Fruit fly (Drosophila melanogaster) whole organism, prepupa: ENCODE results near the gene CG2685.
A peak's percentile ranks its signal among the peaks of the same experiment; 100 is the strongest.

Source experiments
- Blimp-1 ChIP-seq: fragments of 200-800 bp; sonication (Bioruptor generic); optimal IDR thresholded peaks from 3 replicates; lab custom pipeline; 2017; ENCODE audit warnings: missing biosample characterization, missing genetic modification characterization, mild to moderate bottlenecking, moderate library complexity, missing genetic modification reagents
- CG11294 ChIP-seq: fragments of 200-800 bp; sonication (Bioruptor generic); IDR thresholded peaks from 2 replicates; pipeline ENCODE4 v1.3.6; 2022; ENCODE audit warnings: missing biosample characterization, missing genetic modification characterization
- CG11762 ChIP-seq: fragments of 200-800 bp; sonication (Bioruptor generic); optimal IDR thresholded peaks from 3 replicates; lab custom pipeline; 2016; ENCODE audit warnings: missing biosample characterization, missing genetic modification characterization; ENCODE audit not compliant: insufficient read depth
- CG11902 ChIP-seq: fragments of 200-800 bp; sonication (Bioruptor generic); optimal IDR thresholded peaks from 3 replicates; lab custom pipeline; 2016; ENCODE audit warnings: missing biosample characterization, missing genetic modification characterization
- CG15336 ChIP-seq: fragments of 200-800 bp; sonication (Bioruptor generic); IDR thresholded peaks from 2 replicates; pipeline ENCODE4 v1.3.6; 2022; ENCODE audit warnings: missing biosample characterization, missing genetic modification characterization
- CG16779 ChIP-seq: fragments of 200-800 bp; sonication (Bioruptor generic); optimal IDR thresholded peaks from 3 replicates; lab custom pipeline; 2017; ENCODE audit warnings: missing biosample characterization, mild to moderate bottlenecking, missing genetic modification characterization
- CG3032 ChIP-seq: fragments of 200-800 bp; optimal IDR thresholded peaks from 2 replicates; lab custom pipeline; 2019; ENCODE audit warnings: missing biosample characterization, mild to moderate bottlenecking, missing genetic modification characterization, moderate library complexity
- CG31627 ChIP-seq: fragments of 200-800 bp; sonication (Bioruptor generic); optimal IDR thresholded peaks from 3 replicates; lab custom pipeline; 2016; ENCODE audit warnings: missing biosample characterization, missing genetic modification characterization
- CG32006 ChIP-seq: fragments of 200-800 bp; sonication (Bioruptor generic); optimal IDR thresholded peaks from 3 replicates; lab custom pipeline; 2017; ENCODE audit warnings: missing biosample characterization, mild to moderate bottlenecking, missing genetic modification characterization
- CG34406 ChIP-seq: fragments of 200-800 bp; sonication (Bioruptor generic); optimal IDR thresholded peaks from 3 replicates; lab custom pipeline; 2016; ENCODE audit warnings: missing biosample characterization, missing genetic modification characterization
- CG3919 ChIP-seq: fragments of 200-800 bp; sonication (Bioruptor generic); optimal IDR thresholded peaks from 3 replicates; lab custom pipeline; 2016; ENCODE audit warnings: missing biosample characterization, missing genetic modification characterization
- CG6276 ChIP-seq: fragments of 200-800 bp; sonication (Bioruptor generic); optimal IDR thresholded peaks from 2 replicates; lab custom pipeline; 2017; ENCODE audit warnings: missing biosample characterization, mild to moderate bottlenecking, missing genetic modification characterization
- CG6808 ChIP-seq: fragments of 200-800 bp; sonication (Bioruptor generic); optimal IDR thresholded peaks from 3 replicates; lab custom pipeline; 2017; ENCODE audit warnings: missing biosample characterization, missing genetic modification characterization, mild to moderate bottlenecking, moderate library complexity, missing genetic modification reagents
- CG7368 ChIP-seq: fragments of 200-800 bp; sonication (Bioruptor generic); optimal IDR thresholded peaks from 3 replicates; lab custom pipeline; 2016; ENCODE audit warnings: missing biosample characterization, missing genetic modification characterization
- CG8319 ChIP-seq: fragments of 200-800 bp; sonication (Bioruptor generic); optimal IDR thresholded peaks from 3 replicates; lab custom pipeline; 2016; ENCODE audit warnings: missing biosample characterization, missing genetic modification characterization
- CG9139 ChIP-seq: fragments of 200-800 bp; sonication (Bioruptor generic); optimal IDR thresholded peaks from 3 replicates; lab custom pipeline; 2017; ENCODE audit warnings: missing biosample characterization, mild to moderate bottlenecking, missing genetic modification characterization
- Eip75B ChIP-seq: fragments of 200-800 bp; sonication (Bioruptor generic); optimal IDR thresholded peaks from 3 replicates; lab custom pipeline; 2016; ENCODE audit warnings: missing biosample characterization, missing genetic modification characterization
- Eip78C ChIP-seq: fragments of 200-800 bp; sonication (Bioruptor generic); peaks from one replicate; lab custom pipeline; 2016; ENCODE audit warnings: missing biosample characterization, missing genetic modification characterization
- Ets96B ChIP-seq: fragments of 200-800 bp; optimal IDR thresholded peaks from 2 replicates; lab custom pipeline; 2019; ENCODE audit warnings: missing biosample characterization, mild to moderate bottlenecking, missing genetic modification characterization, moderate library complexity
- Gug ChIP-seq: fragments of 200-800 bp; sonication (Bioruptor generic); IDR thresholded peaks from 2 replicates; pipeline ENCODE4 v1.3.6; 2022; ENCODE audit warnings: missing biosample characterization, missing genetic modification characterization
- Hr38 ChIP-seq: sonication (Bioruptor generic); optimal IDR thresholded peaks from 2 replicates; lab custom pipeline; 2016; ENCODE audit warnings: missing biosample characterization, missing genetic modification characterization
- Hr39 ChIP-seq: fragments of 200-800 bp; sonication (Bioruptor generic); optimal IDR thresholded peaks from 2 replicates; lab custom pipeline; 2016; ENCODE audit warnings: missing biosample characterization, missing genetic modification characterization
- Hr4 ChIP-seq: fragments of 200-800 bp; sonication (Bioruptor generic); optimal IDR thresholded peaks from 3 replicates; lab custom pipeline; 2016; ENCODE audit warnings: missing biosample characterization, missing genetic modification characterization
- Lpt ChIP-seq: fragments of 200-800 bp; sonication (Bioruptor generic); optimal IDR thresholded peaks from 3 replicates; lab custom pipeline; 2016; ENCODE audit warnings: missing biosample characterization, missing genetic modification characterization
- Met ChIP-seq: fragments of 200-800 bp; sonication (Bioruptor generic); optimal IDR thresholded peaks from 3 replicates; lab custom pipeline; 2016; ENCODE audit warnings: missing biosample characterization, missing genetic modification characterization
- OdsH ChIP-seq: fragments of 200-800 bp; sonication (Bioruptor generic); optimal IDR thresholded peaks from 3 replicates; lab custom pipeline; 2016; ENCODE audit warnings: missing biosample characterization, missing genetic modification characterization
- Sox15 ChIP-seq: fragments of 200-800 bp; sonication (Bioruptor generic); optimal IDR thresholded peaks from 3 replicates; lab custom pipeline; 2016; ENCODE audit warnings: missing biosample characterization, missing genetic modification characterization
- cyc ChIP-seq: fragments of 200-800 bp; sonication (Bioruptor generic); optimal IDR thresholded peaks from 3 replicates; lab custom pipeline; 2016; ENCODE audit warnings: missing biosample characterization, missing genetic modification characterization
- dac ChIP-seq: fragments of 200-800 bp; sonication (Bioruptor generic); optimal IDR thresholded peaks from 2 replicates; lab custom pipeline; 2017; ENCODE audit warnings: missing biosample characterization, mild to moderate bottlenecking, missing genetic modification characterization
- eg ChIP-seq: fragments of 200-800 bp; sonication (Bioruptor generic); IDR thresholded peaks from 3 replicates; pipeline ENCODE4 v1.3.6; 2022; ENCODE audit warnings: missing biosample characterization, missing genetic modification characterization
- esn ChIP-seq: fragments of 200-800 bp; sonication (Bioruptor generic); optimal IDR thresholded peaks from 2 replicates; lab custom pipeline; 2016; ENCODE audit warnings: missing biosample characterization, mild to moderate bottlenecking, missing genetic modification characterization, moderate library complexity
- fd59A ChIP-seq: fragments of 200-800 bp; sonication (Bioruptor generic); optimal IDR thresholded peaks from 2 replicates; lab custom pipeline; 2017; ENCODE audit warnings: missing biosample characterization, mild to moderate bottlenecking, missing genetic modification characterization, missing genetic modification reagents
- fkh ChIP-seq: fragments of 200-800 bp; sonication (Bioruptor generic); optimal IDR thresholded peaks from 3 replicates; lab custom pipeline; 2017; ENCODE audit warnings: missing biosample characterization, mild to moderate bottlenecking, missing genetic modification characterization, moderate library complexity
- lz ChIP-seq: fragments of 200-800 bp; sonication (Bioruptor generic); optimal IDR thresholded peaks from 3 replicates; lab custom pipeline; 2016; ENCODE audit warnings: missing biosample characterization, missing genetic modification characterization
- pdm3 ChIP-seq: fragments of 200-800 bp; sonication (Bioruptor generic); optimal IDR thresholded peaks from 3 replicates; lab custom pipeline; 2016; ENCODE audit warnings: missing biosample characterization, missing genetic modification characterization
- spab ChIP-seq: fragments of 200-800 bp; sonication (Bioruptor generic); optimal IDR thresholded peaks from 2 replicates; lab custom pipeline; 2017; ENCODE audit warnings: missing biosample characterization, mild to moderate bottlenecking, missing genetic modification characterization, missing genetic modification reagents
- svp ChIP-seq: fragments of 200-800 bp; sonication (Bioruptor generic); peaks from one replicate; lab custom pipeline; 2016; ENCODE audit warnings: missing biosample characterization, missing genetic modification characterization
- topi ChIP-seq: fragments of 200-800 bp; sonication (Bioruptor generic); optimal IDR thresholded peaks from 3 replicates; lab custom pipeline; 2016; ENCODE audit warnings: missing biosample characterization, missing genetic modification characterization

CG2685 gene

DNA sequence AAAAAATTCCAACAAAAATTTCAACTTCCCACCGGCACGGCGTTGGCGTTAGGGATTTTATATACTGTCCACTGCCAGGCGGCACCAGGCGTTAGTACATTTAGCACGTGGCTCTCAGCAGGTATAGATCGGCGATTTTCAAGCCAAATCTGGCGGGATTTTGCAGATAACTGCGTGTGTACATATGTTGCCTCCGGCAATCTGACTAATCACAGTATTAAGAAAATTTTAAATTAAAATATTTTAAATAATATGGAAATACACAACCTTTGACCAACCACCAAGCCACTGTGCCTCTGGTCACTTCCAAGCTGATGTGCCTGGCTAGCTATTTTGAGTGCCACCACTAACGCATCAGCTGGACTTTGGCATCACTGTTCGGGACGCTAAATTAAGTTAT, 18.4 kb upstream of the CG2685 start, which contains the start of the genes ttm50 and CG2712 (continued):
- peak; percentile 58 for TF ChIP-seq lz (GFP tag; lab: Kevin White, UChicago)
- TF ChIP-seq CG15336, result 0 out of 2 replicates have a peak, but pooled peaks have one; percentile 23
- TF ChIP-seq CG3032 (tag; lab: Kevin White, UChicago), result peak; percentile 60
- no peak for TF ChIP-seq spab
- TF ChIP-seq fd59A, result no peak
- no peak; the same call in 1 of the 2 replicates for TF ChIP-seq CG11294
- TF ChIP-seq CG8319 (GFP tag; lab: Kevin White, UChicago), result no peak

DNA sequence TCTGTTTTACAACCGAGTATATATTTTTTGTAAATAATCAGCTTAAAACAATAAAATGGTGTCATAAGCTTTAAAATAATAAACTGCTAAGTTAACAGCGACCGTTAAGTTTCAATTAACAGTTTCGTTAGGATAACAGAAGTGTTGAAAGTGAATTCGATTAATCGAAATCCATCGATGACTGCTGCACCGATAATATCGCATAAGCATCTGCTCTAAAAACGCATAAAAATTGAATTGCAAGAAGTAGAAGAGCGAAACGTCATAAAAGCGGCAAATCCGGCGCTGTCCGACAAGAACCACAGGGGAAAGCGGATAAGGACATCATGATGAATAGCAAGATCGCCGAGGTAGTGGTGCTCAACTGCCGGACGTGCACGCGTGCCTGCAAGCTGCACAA, 13.7 kb upstream of the CG2685 start, which contains the start of gene dwg:
Gene dwg (plus strand): TSS at position 193 of the 400 bp plus-strand sequence.
- TF ChIP-seq fkh (GFP tag; lab: Kevin White, UChicago) (no peak), eg (no peak), CG15336 (no peak), Blimp-1 (GFP tag; lab: Kevin White, UChicago) (no peak), Sox15 (no peak), cyc (no peak), CG8319 (GFP tag; lab: Kevin White, UChicago) (no peak), OdsH (GFP tag; lab: Kevin White, UChicago) (no peak), Eip75B (GFP tag; lab: Kevin White, UChicago) (no peak), CG32006 (GFP tag; lab: Kevin White, UChicago) (no peak), Hr4 (GFP tag; lab: Kevin White, UChicago) (no peak), CG34406 (GFP tag; lab: Kevin White, UChicago) (no peak), Met (GFP tag; lab: Kevin White, UChicago) (no peak), CG7368 (GFP tag; lab: Kevin White, UChicago) (no peak), CG11902 (GFP tag; lab: Kevin White, UChicago) (no peak), dac (GFP tag; lab: Kevin White, UChicago) (no peak), CG3919 (no peak), Hr38 (GFP tag; lab: Kevin White, UChicago) (no peak), Hr39 (GFP tag; lab: Kevin White, UChicago) (no peak), Ets96B (tag; lab: Kevin White, UChicago) (no peak)

DNA sequence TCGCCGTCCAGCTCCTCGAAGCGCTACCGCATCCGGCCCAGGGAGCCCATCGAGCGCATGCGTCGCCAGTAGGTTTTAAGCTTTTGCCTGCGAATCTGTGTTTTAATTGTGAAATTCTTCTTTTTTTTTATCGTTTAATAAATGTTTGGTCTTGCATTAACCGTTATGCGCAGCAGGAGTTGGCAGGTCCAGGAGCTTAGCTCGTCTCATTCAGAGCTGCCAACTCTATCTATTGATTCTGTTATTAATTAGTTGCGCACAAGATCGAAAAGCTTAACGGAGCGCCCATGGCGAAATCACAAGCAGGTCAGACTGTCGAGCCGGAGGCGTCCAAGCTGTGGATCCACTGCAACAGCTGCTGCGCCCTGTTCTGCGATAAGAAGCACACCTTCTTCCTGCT, 12.7 kb upstream of the CG2685 start, which contains the start of gene vilya:
Gene vilya (plus strand): TSS at position 259 of the 400 bp plus-strand sequence.
- no peak for TF ChIP-seq CG8319 (GFP tag; lab: Kevin White, UChicago)

DNA sequence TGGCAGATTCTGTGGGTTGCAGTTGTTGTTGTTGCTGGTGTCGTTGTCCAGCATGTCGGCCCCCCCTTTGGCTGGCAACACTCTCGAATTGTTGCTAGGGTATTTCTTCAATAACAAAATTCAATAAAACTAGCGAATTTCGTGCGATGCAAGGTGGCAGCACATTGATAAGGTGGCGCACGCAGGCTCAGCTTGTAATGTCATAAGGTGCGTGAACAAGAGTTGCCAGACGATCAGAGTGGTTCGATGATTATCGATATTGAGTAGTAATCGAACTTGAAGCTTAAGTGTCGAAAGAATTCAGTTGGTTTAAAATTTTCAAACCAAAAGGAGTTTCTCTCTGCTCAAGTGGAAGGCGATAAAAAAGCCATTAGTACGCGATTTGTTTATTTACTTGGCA, 6.4 kb upstream of the CG2685 start, which contains the start of gene CG2701:
Gene CG2701 (minus strand): TSS at position 206 of the 400 bp plus-strand sequence.
- TF ChIP-seq pdm3 (GFP tag; lab: Kevin White, UChicago) (no peak), topi (GFP tag; lab: Kevin White, UChicago) (no peak), CG31627 (no peak), cyc (no peak), Blimp-1 (GFP tag; lab: Kevin White, UChicago) (no peak), svp (no peak), esn (GFP tag; lab: Kevin White, UChicago) (peak; percentile 26), CG6808 (no peak)

DNA sequence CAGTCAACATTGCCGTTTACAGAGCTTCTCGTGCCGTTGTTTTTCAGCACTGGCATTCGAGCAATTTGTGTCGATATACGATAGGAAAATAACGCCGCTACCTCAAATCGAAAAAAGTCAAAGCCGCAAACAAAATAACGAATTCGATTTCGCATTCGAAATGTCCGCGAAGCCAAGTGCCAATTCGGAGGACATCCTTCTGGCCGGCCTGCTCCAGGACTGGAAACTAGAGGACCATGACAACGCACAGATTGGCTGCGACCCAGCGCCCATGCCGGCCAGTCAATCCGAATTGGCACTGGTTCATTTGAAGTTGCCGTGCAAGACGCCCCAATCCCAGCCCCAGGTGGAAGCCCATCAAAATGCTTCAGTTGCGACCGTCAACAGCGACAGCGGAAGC, 970 bp upstream of the CG2685 start:
- TF ChIP-seq CG32006 (GFP tag; lab: Kevin White, UChicago), result no peak
- no peak for TF ChIP-seq CG16779 (tag; lab: Kevin White, UChicago)
- no peak for TF ChIP-seq CG11762 (GFP tag; lab: Kevin White, UChicago)
- no peak for TF ChIP-seq Ets96B (tag; lab: Kevin White, UChicago)
- TF ChIP-seq Eip78C (GFP tag; lab: Kevin White, UChicago), result no peak
- TF ChIP-seq Gug, result no peak
- TF ChIP-seq CG6276 (GFP tag; lab: Kevin White, UChicago), result no peak
- no peak for TF ChIP-seq Eip75B (GFP tag; lab: Kevin White, UChicago)
- no peak for TF ChIP-seq Lpt (GFP tag; lab: Kevin White, UChicago)
- no peak for TF ChIP-seq Hr4 (GFP tag; lab: Kevin White, UChicago)
- no peak for TF ChIP-seq CG9139 (GFP tag; lab: Kevin White, UChicago)
- TF ChIP-seq, all 60 proteins: peak for 0
